Worm (Caenorhabditis elegans): ENCODE measurements around the gene pqn-94.

Gene pqn-94

ce11 chrV:20266992-20267391, 12.7 kb downstream of the pqn-94 start, which contains the start of gene mdt-17:
Gene mdt-17 (minus strand): TSS chrV:20267247.
- TF ChIP-seq dao-5 (tag; optimal IDR thresholded peaks at IDR 0.05) (no peak), W03F9.2 (tag; optimal IDR thresholded peaks at IDR 0.05) (no peak), him-1 (tag; optimal IDR thresholded peaks at IDR 0.05) (no peak)

ce11 chrV:20249438-20250120, 30.1 kb downstream of the pqn-94 start, which contains the start of gene swsn-1:
Gene swsn-1 (minus strand): TSS chrV:20249488.
- no peak for TF ChIP-seq dao-5 (tag; optimal IDR thresholded peaks at IDR 0.05)

ce11 chrV:20241243-20241862, 38.3 kb downstream of the pqn-94 start:
- TF ChIP-seq W03F9.2 (tag; optimal IDR thresholded peaks at IDR 0.05) (no peak), him-1 (tag; optimal IDR thresholded peaks at IDR 0.05) (no peak), dao-5 (tag; optimal IDR thresholded peaks at IDR 0.05) (no peak)

ce11 chrV:20237429-20237828, 42.2 kb downstream of the pqn-94 start, which contains the start of gene sld-5:
Gene sld-5 (minus strand): TSS chrV:20237745.
- TF ChIP-seq him-1 (tag; optimal IDR thresholded peaks at IDR 0.05) (no peak), W03F9.2 (tag; optimal IDR thresholded peaks at IDR 0.05) (no peak), dao-5 (tag; optimal IDR thresholded peaks at IDR 0.05) (no peak)

ce11 chrV:20235231-20235630, 44.4 kb downstream of the pqn-94 start:
- TF ChIP-seq dao-5 (tag; optimal IDR thresholded peaks at IDR 0.05) (no peak), him-1 (tag; optimal IDR thresholded peaks at IDR 0.05) (no peak), W03F9.2 (tag; optimal IDR thresholded peaks at IDR 0.05) (no peak)

- TF ChIP-seq W03F9.2 (tag; optimal IDR thresholded peaks at IDR 0.05) = no peak
- no peak for TF ChIP-seq dao-5 (tag; optimal IDR thresholded peaks at IDR 0.05)
- no peak for TF ChIP-seq him-1 (tag; optimal IDR thresholded peaks at IDR 0.05)
Observed at ce11 chrV:20234439-20234838, 45.2 kb downstream of the pqn-94 start.

ce11 chrV:20233743-20234142, 45.9 kb downstream of the pqn-94 start, which contains the start of gene Y113G7B.15:
Gene Y113G7B.15 (minus strand): TSS chrV:20233843.
- TF ChIP-seq W03F9.2 (tag; optimal IDR thresholded peaks at IDR 0.05) (no peak), dao-5 (tag; optimal IDR thresholded peaks at IDR 0.05) (no peak), him-1 (tag; optimal IDR thresholded peaks at IDR 0.05) (no peak)

Measured in whole organism, L4/young adult.